Fruit fly (Drosophila melanogaster) whole organism, wandering third instar larva: ENCODE data around the gene Or22c.

Source experiments
- Abd-B ChIP-seq: fragments of >200 bp; optimal IDR thresholded peaks from 2 replicates; lab custom pipeline; 2017; ENCODE audit warnings: missing biosample characterization, missing genetic modification characterization
- CG32264 ChIP-seq: fragments of 200-800 bp; sonication (Bioruptor generic); optimal IDR thresholded peaks from 2 replicates; lab custom pipeline; 2016; ENCODE audit warnings: missing biosample characterization, missing genetic modification characterization
- CG9705 ChIP-seq: fragments of 200-800 bp; sonication (Bioruptor generic); optimal IDR thresholded peaks from 2 replicates; lab custom pipeline; 2018; ENCODE audit warnings: missing biosample characterization, mild to moderate bottlenecking, missing genetic modification characterization
- CrebA ChIP-seq: fragments of 200-800 bp; sonication (Bioruptor generic); optimal IDR thresholded peaks from 2 replicates; lab custom pipeline; 2016; ENCODE audit warnings: missing biosample characterization, mild to moderate bottlenecking, missing genetic modification characterization, borderline replicate concordance
- Dfd ChIP-seq: fragments of >200 bp; optimal IDR thresholded peaks from 2 replicates; lab custom pipeline; 2017; ENCODE audit warnings: missing biosample characterization, missing genetic modification characterization
- Dif ChIP-seq: fragments of 200-275, 200-300 bp; sonication (Bioruptor generic); optimal IDR thresholded peaks from 2 replicates; lab custom pipeline; 2018; ENCODE audit warnings: missing biosample characterization, missing genetic modification characterization; ENCODE audit not compliant: partially characterized antibody
- GATAd ChIP-seq: sonication (Bioruptor generic); optimal IDR thresholded peaks from 2 replicates; lab custom pipeline; 2016; ENCODE audit warnings: missing biosample characterization, missing genetic modification characterization
- HLH106 ChIP-seq: fragments of 200-800 bp; optimal IDR thresholded peaks from 3 replicates; lab custom pipeline; 2019; ENCODE audit warnings: missing biosample characterization, mild to moderate bottlenecking, missing genetic modification characterization, moderate library complexity
- Hnf4 ChIP-seq: fragments of 200-800 bp; sonication (Bioruptor generic); optimal IDR thresholded peaks from 2 replicates; lab custom pipeline; 2016; ENCODE audit warnings: missing biosample characterization, mild to moderate bottlenecking, missing genetic modification characterization
- Hr83 ChIP-seq: fragments of 200-300 bp; sonication (Bioruptor generic); optimal IDR thresholded peaks from 2 replicates; lab custom pipeline; 2016; ENCODE audit warnings: missing biosample characterization, mild to moderate bottlenecking, missing genetic modification characterization, moderate library complexity; ENCODE audit not compliant: poor library complexity, severe bottlenecking
- Jra ChIP-seq: sonication (Bioruptor generic); optimal IDR thresholded peaks from 2 replicates; lab custom pipeline; 2016; ENCODE audit warnings: missing biosample characterization, missing genetic modification characterization
- Myc ChIP-seq: fragments of >200 bp; optimal IDR thresholded peaks from 2 replicates; lab custom pipeline; 2017
- N ChIP-seq: fragments of >200 bp; optimal IDR thresholded peaks from 2 replicates; lab custom pipeline; 2018; ENCODE audit warnings: missing biosample characterization, missing external identifiers, missing genetic modification characterization
- Rel ChIP-seq, 2 experiments: fragments of 200-800 bp; sonication (Bioruptor generic) in 1 of 2; optimal IDR thresholded peaks; 2 replicates in 1 of 2; 3 replicates in 1 of 2; lab custom pipeline; 2016 to 2019; ENCODE audit warnings: mild to moderate bottlenecking in 2 of 2, missing biosample characterization in 2 of 2, missing genetic modification characterization in 2 of 2, moderate library complexity in 1 of 2
- Sp1 ChIP-seq: fragments of 200-800 bp; sonication (Bioruptor generic); optimal IDR thresholded peaks from 3 replicates; lab custom pipeline; 2019; ENCODE audit warnings: missing biosample characterization, mild to moderate bottlenecking, missing genetic modification characterization, moderate library complexity
- Vsx2 ChIP-seq: fragments of 200-300, 225-300 bp; sonication (Bioruptor generic); optimal IDR thresholded peaks from 2 replicates; lab custom pipeline; 2018; ENCODE audit warnings: missing biosample characterization, missing genetic modification characterization; ENCODE audit not compliant: partially characterized antibody
- dl ChIP-seq, 2 experiments: fragments of 175-275, 200-275 bp in 1 of 2; fragments of 200-275 bp in 1 of 2; sonication (Bioruptor generic); optimal IDR thresholded peaks; lab custom pipeline; 2018; ENCODE audit warnings: mild to moderate bottlenecking in 2 of 2, missing biosample characterization in 2 of 2, missing genetic modification characterization in 2 of 2, moderate library complexity in 2 of 2; ENCODE audit not compliant: partially characterized antibody in 2 of 2, insufficient read depth in 1 of 2
- dmrt93B ChIP-seq: fragments of 200-800 bp; sonication (Bioruptor generic); optimal IDR thresholded peaks from 2 replicates; lab custom pipeline; 2018; ENCODE audit warnings: missing biosample characterization, mild to moderate bottlenecking, missing genetic modification characterization
- dsf ChIP-seq: sonication (Bioruptor generic); optimal IDR thresholded peaks from 2 replicates; lab custom pipeline; 2016; ENCODE audit warnings: missing biosample characterization, missing genetic modification characterization, borderline replicate concordance
- ey ChIP-seq: fragments of 200-800 bp; sonication (Bioruptor generic); optimal IDR thresholded peaks from 2 replicates; lab custom pipeline; 2016; ENCODE audit warnings: missing biosample characterization, missing genetic modification characterization
- fru ChIP-seq: fragments of 200-800 bp; sonication (Bioruptor generic); optimal IDR thresholded peaks from 3 replicates; lab custom pipeline; 2016; ENCODE audit warnings: missing biosample characterization, mild to moderate bottlenecking, missing genetic modification characterization
- h ChIP-seq: fragments of 200-800 bp; sonication (Bioruptor generic); optimal IDR thresholded peaks from 3 replicates; lab custom pipeline; 2016; ENCODE audit warnings: missing biosample characterization, mild to moderate bottlenecking, missing genetic modification characterization
- jim ChIP-seq: fragments of 175-275, 200-325 bp; sonication (Bioruptor generic); optimal IDR thresholded peaks from 2 replicates; lab custom pipeline; 2016; ENCODE audit warnings: missing biosample characterization, mild to moderate bottlenecking, missing genetic modification characterization
- lola ChIP-seq: fragments of >200 bp; optimal IDR thresholded peaks from 2 replicates; lab custom pipeline; 2017; ENCODE audit warnings: missing biosample characterization, missing genetic modification characterization
- pan ChIP-seq: fragments of >200 bp; optimal IDR thresholded peaks from 2 replicates; lab custom pipeline; 2017
- psq ChIP-seq: fragments of 200-800 bp; sonication (Bioruptor generic); optimal IDR thresholded peaks from 3 replicates; lab custom pipeline; 2017; ENCODE audit warnings: missing biosample characterization, mild to moderate bottlenecking, missing genetic modification characterization, moderate library complexity
- rgr ChIP-seq: fragments of 200-800 bp; sonication (Bioruptor generic); optimal IDR thresholded peaks from 3 replicates; lab custom pipeline; 2016; ENCODE audit warnings: missing biosample characterization, mild to moderate bottlenecking, missing genetic modification characterization
- sage ChIP-seq: fragments of 200-800 bp; sonication (Bioruptor generic); optimal IDR thresholded peaks from 2 replicates; lab custom pipeline; 2016; ENCODE audit warnings: missing biosample characterization, mild to moderate bottlenecking, missing genetic modification characterization
- sv ChIP-seq: fragments of 200-800 bp; sonication (Bioruptor generic); optimal IDR thresholded peaks from 3 replicates; lab custom pipeline; 2016; ENCODE audit warnings: missing biosample characterization, missing genetic modification characterization
- tai ChIP-seq: sonication (Bioruptor generic); optimal IDR thresholded peaks from 2 replicates; lab custom pipeline; 2016; ENCODE audit warnings: missing biosample characterization, missing genetic modification characterization
- usp ChIP-seq: fragments of >200 bp; optimal IDR thresholded peaks from 2 replicates; lab custom pipeline; 2017; ENCODE audit warnings: missing biosample characterization, missing genetic modification characterization
- woc ChIP-seq: sonication (Bioruptor generic); optimal IDR thresholded peaks from 2 replicates; lab custom pipeline; 2016; ENCODE audit warnings: missing biosample characterization, mild to moderate bottlenecking, missing genetic modification characterization

Gene Or22c

DNA sequence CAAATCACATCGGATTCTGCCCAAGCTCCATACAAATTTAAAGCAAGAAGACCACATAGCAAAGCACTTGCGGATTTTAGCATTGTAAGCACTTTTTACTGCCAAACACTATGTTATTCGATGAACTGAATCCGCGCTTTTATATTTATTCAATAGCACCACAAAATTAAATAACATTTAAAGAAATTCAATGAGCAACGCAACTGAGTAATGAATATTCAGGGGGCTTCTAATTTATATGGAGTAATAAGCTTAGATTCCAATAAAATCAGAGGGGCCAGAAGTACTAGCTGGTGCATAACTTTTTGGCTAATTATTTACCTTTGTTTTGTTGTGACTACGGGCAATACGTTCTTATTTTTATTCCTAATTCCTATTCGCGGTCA, 17.2 kb upstream of the Or22c start, which contains the start of gene lectin-22C:
Gene lectin-22C, minus strand, starts transcription at position 101 of the 386 bp plus-strand sequence.
- TF ChIP-seq usp (no peak), lola (no peak), HLH106 (tag; lab: Kevin White, UChicago) (no peak), sv (no peak), psq (GFP tag; lab: Kevin White, UChicago) (no peak), GATAd (GFP tag; lab: Kevin White, UChicago) (no peak), h (no peak)
- TF ChIP-seq, all 38 proteins: peak for 0

DNA sequence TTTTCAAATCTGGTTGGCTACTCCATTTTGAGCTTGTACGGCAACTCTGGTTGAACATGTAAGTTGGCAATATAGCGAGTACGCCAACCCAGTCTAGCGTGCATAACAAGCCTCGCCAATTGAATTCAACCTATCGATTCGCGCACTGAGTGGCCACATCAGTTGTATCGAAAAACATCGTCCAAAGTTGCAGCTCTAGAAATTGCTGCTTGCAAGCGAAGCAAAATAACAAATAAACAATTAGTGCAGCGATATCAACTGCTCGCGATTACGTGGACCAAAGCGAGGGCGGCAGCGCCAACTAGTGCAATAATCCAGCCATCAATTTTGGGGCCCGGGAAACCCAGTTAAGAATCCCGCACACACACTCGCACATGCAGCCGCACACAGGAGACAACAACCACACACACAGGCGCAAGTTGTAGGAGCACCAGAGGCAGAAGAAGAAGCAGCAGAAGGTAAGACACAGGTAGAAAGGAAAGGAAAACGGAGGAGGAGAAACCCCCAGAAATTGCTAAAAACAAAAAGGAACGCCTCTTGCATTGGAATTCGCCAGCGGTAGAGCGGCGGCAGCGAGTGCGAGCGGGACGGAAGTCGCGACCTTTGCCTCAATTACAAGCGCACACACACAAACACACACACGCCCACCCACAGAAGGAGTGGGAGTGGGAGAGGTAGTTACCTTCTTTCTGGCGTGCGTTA, 16.7 kb upstream of the Or22c start:
- peak; percentile 49 for TF ChIP-seq psq (GFP tag; lab: Kevin White, UChicago)
- TF ChIP-seq dsf (GFP tag; lab: Kevin White, UChicago) = no peak
- TF ChIP-seq N = peak; percentile 21
- peak; percentile 86 for TF ChIP-seq Myc (lab: Kevin White, UChicago)
- TF ChIP-seq lola = no peak
- no peak for TF ChIP-seq Rel (GFP tag; optimal IDR thresholded peaks at IDR 0.05; lab: Kevin White, UChicago)
- TF ChIP-seq Rel (tag; optimal IDR thresholded peaks at IDR 0.05; lab: Kevin White, UChicago) = peak; percentile 71
- TF ChIP-seq Hr83 (GFP tag; lab: Kevin White, UChicago) = peak; percentile 1
- TF ChIP-seq woc = no peak
- TF ChIP-seq, all 38 proteins: peak for 5

DNA sequence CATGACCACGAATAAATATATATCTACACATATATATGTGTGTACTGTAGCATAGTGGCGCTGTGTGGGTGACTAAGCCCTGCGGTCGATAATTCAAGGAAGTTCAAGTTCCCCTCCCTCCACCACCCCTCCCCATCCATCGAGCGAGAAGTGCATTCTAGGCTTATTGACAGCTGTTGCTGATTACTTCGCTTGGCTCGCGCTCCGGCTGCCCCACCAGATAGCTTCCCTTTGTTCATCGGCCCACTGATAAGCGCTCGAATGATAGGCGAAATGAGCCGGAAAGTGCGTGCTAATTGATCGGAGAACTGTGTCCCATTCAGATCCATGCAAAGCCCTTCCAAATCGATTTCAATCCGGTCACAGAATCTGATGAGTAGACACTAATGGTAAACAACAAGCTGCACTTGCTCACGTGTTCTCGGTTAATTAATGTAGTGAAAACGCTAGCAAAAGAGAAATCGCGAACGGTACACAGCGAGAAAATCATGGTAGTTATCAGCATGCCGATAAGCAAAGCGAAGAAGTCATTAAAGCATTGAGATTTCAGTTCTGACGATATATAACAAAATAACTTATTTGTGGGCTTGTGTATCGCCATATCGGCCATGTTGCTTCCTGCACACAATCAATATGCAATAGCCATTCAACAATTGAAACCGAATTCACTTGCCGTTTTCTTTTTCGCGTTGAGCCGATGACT, 16.0 kb upstream of the Or22c start:
- TF ChIP-seq HLH106 (tag; lab: Kevin White, UChicago) (no peak), h (peak; percentile 49), Hnf4 (GFP tag; lab: Kevin White, UChicago) (peak; percentile 24), ey (GFP tag; lab: Kevin White, UChicago) (peak; percentile 19)
- TF ChIP-seq, all 38 proteins: peak for 3

DNA sequence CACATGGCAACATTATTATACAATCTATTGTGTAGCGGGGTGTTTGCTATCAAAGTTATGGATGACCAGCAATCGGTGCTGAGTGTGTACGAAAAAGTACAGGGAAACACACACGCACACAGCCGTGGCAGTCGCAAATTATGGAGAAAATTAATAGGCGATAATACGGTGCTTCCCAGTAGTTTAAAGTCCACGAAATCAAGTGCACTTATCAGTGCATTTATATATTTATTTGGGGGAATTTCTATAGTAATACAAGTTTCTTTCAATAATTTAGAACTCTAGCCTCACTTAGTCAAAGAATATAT, 15.5 kb upstream of the Or22c start:
- TF ChIP-seq Rel (GFP tag; optimal IDR thresholded peaks at IDR 0.05; lab: Kevin White, UChicago) = no peak
- peak; percentile 90 for TF ChIP-seq Rel (tag; optimal IDR thresholded peaks at IDR 0.05; lab: Kevin White, UChicago)
- TF ChIP-seq fru (GFP tag; lab: Kevin White, UChicago) = no peak
- no peak for TF ChIP-seq CrebA (GFP tag; lab: Kevin White, UChicago)
- TF ChIP-seq, all 38 proteins: peak for 1

DNA sequence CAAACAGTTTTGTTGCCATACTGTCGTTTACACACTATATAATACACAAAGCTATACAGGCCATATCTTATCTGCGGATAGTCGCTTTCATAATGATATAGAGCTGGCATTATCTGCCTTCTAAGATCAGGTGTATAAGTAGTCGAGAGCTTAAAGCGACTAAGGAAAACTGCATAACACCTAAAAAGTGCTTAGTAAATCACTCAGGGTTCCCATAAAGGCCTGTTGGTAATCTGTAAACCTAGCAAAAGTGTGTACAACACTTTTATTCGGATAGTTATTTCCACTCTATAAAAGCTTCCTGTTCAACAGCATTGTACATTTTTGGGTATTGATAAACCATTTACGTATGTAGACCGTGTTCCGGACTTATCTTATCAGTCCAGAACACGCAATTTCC, 14.9 kb upstream of the Or22c start:
- no peak for TF ChIP-seq GATAd (GFP tag; lab: Kevin White, UChicago)
- TF ChIP-seq Hnf4 (GFP tag; lab: Kevin White, UChicago) = no peak
- TF ChIP-seq h = no peak
- no peak for TF ChIP-seq jim (GFP tag; lab: Kevin White, UChicago)
- TF ChIP-seq Sp1 = no peak
- TF ChIP-seq Dfd (GFP tag; lab: Kevin White, UChicago) = no peak
- no peak for TF ChIP-seq dl (GFP tag; optimal IDR thresholded peaks at IDR 0.05; lab: Kevin White, UChicago; ENCODE audit: insufficient read depth in 1 of 2, partially characterized antibody in 2 of 2)
- no peak for TF ChIP-seq CG32264 (GFP tag; lab: Kevin White, UChicago)
- no peak for TF ChIP-seq sage (GFP tag; lab: Kevin White, UChicago)
- TF ChIP-seq Vsx2 = no peak
- no peak for TF ChIP-seq Abd-B
- TF ChIP-seq Jra (GFP tag; lab: Kevin White, UChicago) = no peak
- TF ChIP-seq ey (GFP tag; lab: Kevin White, UChicago) = no peak
- no peak for TF ChIP-seq CG9705 (GFP tag; lab: Kevin White, UChicago)
- no peak for TF ChIP-seq psq (GFP tag; lab: Kevin White, UChicago)

DNA sequence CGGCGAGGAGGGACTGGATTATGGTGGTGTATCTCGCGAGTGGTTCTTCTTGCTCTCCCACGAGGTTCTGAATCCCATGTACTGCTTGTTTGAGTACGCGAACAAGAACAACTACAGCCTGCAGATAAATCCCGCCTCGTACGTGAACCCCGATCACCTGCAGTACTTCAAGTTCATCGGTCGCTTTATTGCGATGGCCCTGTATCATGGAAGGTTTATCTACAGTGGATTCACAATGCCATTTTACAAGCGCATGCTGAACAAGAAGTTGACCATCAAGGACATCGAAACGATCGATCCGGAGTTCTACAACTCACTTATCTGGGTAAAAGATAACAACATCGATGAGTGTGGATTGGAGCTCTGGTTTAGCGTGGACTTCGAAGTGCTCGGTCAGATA, 12.3 kb upstream of the Or22c start:
- TF ChIP-seq pan (lab: Kevin White, UChicago) = no peak
- no peak for TF ChIP-seq psq (GFP tag; lab: Kevin White, UChicago)
- no peak for TF ChIP-seq Jra (GFP tag; lab: Kevin White, UChicago)
- no peak for TF ChIP-seq CG32264 (GFP tag; lab: Kevin White, UChicago)
- TF ChIP-seq CG9705 (GFP tag; lab: Kevin White, UChicago) = no peak
- no peak for TF ChIP-seq Abd-B
- TF ChIP-seq fru (GFP tag; lab: Kevin White, UChicago) = no peak
- TF ChIP-seq GATAd (GFP tag; lab: Kevin White, UChicago) = no peak
- no peak for TF ChIP-seq dmrt93B (GFP tag; lab: Kevin White, UChicago)
- TF ChIP-seq Rel (GFP tag; optimal IDR thresholded peaks at IDR 0.05; lab: Kevin White, UChicago) = no peak
- no peak for TF ChIP-seq Rel (tag; optimal IDR thresholded peaks at IDR 0.05; lab: Kevin White, UChicago)
- no peak for TF ChIP-seq Dif
- TF ChIP-seq Vsx2 = no peak
- TF ChIP-seq dl (GFP tag; optimal IDR thresholded peaks at IDR 0.05; lab: Kevin White, UChicago; ENCODE audit: insufficient read depth in 1 of 2, partially characterized antibody in 2 of 2) = no peak
- TF ChIP-seq tai = no peak
- no peak for TF ChIP-seq usp
- TF ChIP-seq h = no peak
- no peak for TF ChIP-seq jim (GFP tag; lab: Kevin White, UChicago)
- no peak for TF ChIP-seq rgr (GFP tag; lab: Kevin White, UChicago)
- no peak for TF ChIP-seq lola
